Fruit fly (Drosophila melanogaster) whole organism, wandering third instar larva: ENCODE data around the gene dnd.

Experiments used
- Abd-B ChIP-seq: fragments of >200 bp; optimal IDR thresholded peaks from 2 replicates; lab custom pipeline; 2017; ENCODE audit warnings: missing biosample characterization, missing genetic modification characterization
- CG32264 ChIP-seq: fragments of 200-800 bp; sonication (Bioruptor generic); optimal IDR thresholded peaks from 2 replicates; lab custom pipeline; 2016; ENCODE audit warnings: missing biosample characterization, missing genetic modification characterization
- CG9705 ChIP-seq: fragments of 200-800 bp; sonication (Bioruptor generic); optimal IDR thresholded peaks from 2 replicates; lab custom pipeline; 2018; ENCODE audit warnings: missing biosample characterization, mild to moderate bottlenecking, missing genetic modification characterization
- CrebA ChIP-seq: fragments of 200-800 bp; sonication (Bioruptor generic); optimal IDR thresholded peaks from 2 replicates; lab custom pipeline; 2016; ENCODE audit warnings: missing biosample characterization, mild to moderate bottlenecking, missing genetic modification characterization, borderline replicate concordance
- Dfd ChIP-seq: fragments of >200 bp; optimal IDR thresholded peaks from 2 replicates; lab custom pipeline; 2017; ENCODE audit warnings: missing biosample characterization, missing genetic modification characterization
- GATAd ChIP-seq: sonication (Bioruptor generic); optimal IDR thresholded peaks from 2 replicates; lab custom pipeline; 2016; ENCODE audit warnings: missing biosample characterization, missing genetic modification characterization
- HLH106 ChIP-seq: fragments of 200-800 bp; optimal IDR thresholded peaks from 3 replicates; lab custom pipeline; 2019; ENCODE audit warnings: missing biosample characterization, mild to moderate bottlenecking, missing genetic modification characterization, moderate library complexity
- Hnf4 ChIP-seq: fragments of 200-800 bp; sonication (Bioruptor generic); optimal IDR thresholded peaks from 2 replicates; lab custom pipeline; 2016; ENCODE audit warnings: missing biosample characterization, mild to moderate bottlenecking, missing genetic modification characterization
- Hr78 ChIP-seq: fragments of >200 bp; optimal IDR thresholded peaks from 2 replicates; lab custom pipeline; 2017; ENCODE audit warnings: missing biosample characterization, missing genetic modification characterization
- Hr83 ChIP-seq: fragments of 200-300 bp; sonication (Bioruptor generic); optimal IDR thresholded peaks from 2 replicates; lab custom pipeline; 2016; ENCODE audit warnings: missing biosample characterization, mild to moderate bottlenecking, missing genetic modification characterization, moderate library complexity; ENCODE audit not compliant: poor library complexity, severe bottlenecking
- Jra ChIP-seq: sonication (Bioruptor generic); optimal IDR thresholded peaks from 2 replicates; lab custom pipeline; 2016; ENCODE audit warnings: missing biosample characterization, missing genetic modification characterization
- Mio ChIP-seq: sonication (Bioruptor generic); optimal IDR thresholded peaks from 2 replicates; lab custom pipeline; 2016; ENCODE audit warnings: missing biosample characterization, missing genetic modification characterization
- Myc ChIP-seq: fragments of >200 bp; optimal IDR thresholded peaks from 2 replicates; lab custom pipeline; 2017
- N ChIP-seq: fragments of >200 bp; optimal IDR thresholded peaks from 2 replicates; lab custom pipeline; 2018; ENCODE audit warnings: missing biosample characterization, missing external identifiers, missing genetic modification characterization
- OdsH ChIP-seq: fragments of 200-800 bp; sonication (Bioruptor generic); optimal IDR thresholded peaks from 2 replicates; lab custom pipeline; 2016; ENCODE audit warnings: missing biosample characterization, mild to moderate bottlenecking, missing genetic modification characterization
- Rel ChIP-seq, 2 experiments: fragments of 200-800 bp; sonication (Bioruptor generic) in 1 of 2; optimal IDR thresholded peaks; 2 replicates in 1 of 2; 3 replicates in 1 of 2; lab custom pipeline; 2016 to 2019; ENCODE audit warnings: mild to moderate bottlenecking in 2 of 2, missing biosample characterization in 2 of 2, missing genetic modification characterization in 2 of 2, moderate library complexity in 1 of 2
- Sp1 ChIP-seq: fragments of 200-800 bp; sonication (Bioruptor generic); optimal IDR thresholded peaks from 3 replicates; lab custom pipeline; 2019; ENCODE audit warnings: missing biosample characterization, mild to moderate bottlenecking, missing genetic modification characterization, moderate library complexity
- br ChIP-seq: fragments of 200-800 bp; sonication (Bioruptor generic); optimal IDR thresholded peaks from 2 replicates; lab custom pipeline; 2016; ENCODE audit warnings: missing biosample characterization, missing genetic modification characterization
- dl ChIP-seq, 2 experiments: fragments of 175-275, 200-275 bp in 1 of 2; fragments of 200-275 bp in 1 of 2; sonication (Bioruptor generic); optimal IDR thresholded peaks; lab custom pipeline; 2018; ENCODE audit warnings: mild to moderate bottlenecking in 2 of 2, missing biosample characterization in 2 of 2, missing genetic modification characterization in 2 of 2, moderate library complexity in 2 of 2; ENCODE audit not compliant: partially characterized antibody in 2 of 2, insufficient read depth in 1 of 2
- dmrt93B ChIP-seq: fragments of 200-800 bp; sonication (Bioruptor generic); optimal IDR thresholded peaks from 2 replicates; lab custom pipeline; 2018; ENCODE audit warnings: missing biosample characterization, mild to moderate bottlenecking, missing genetic modification characterization
- dsf ChIP-seq: sonication (Bioruptor generic); optimal IDR thresholded peaks from 2 replicates; lab custom pipeline; 2016; ENCODE audit warnings: missing biosample characterization, missing genetic modification characterization, borderline replicate concordance
- ey ChIP-seq: fragments of 200-800 bp; sonication (Bioruptor generic); optimal IDR thresholded peaks from 2 replicates; lab custom pipeline; 2016; ENCODE audit warnings: missing biosample characterization, missing genetic modification characterization
- foxo ChIP-seq, 2 experiments: fragments of 200-800 bp; sonication (Bioruptor generic); optimal IDR thresholded peaks; 2 replicates in 1 of 2; 3 replicates in 1 of 2; lab custom pipeline; 2016 to 2017; ENCODE audit warnings: missing biosample characterization in 2 of 2, missing genetic modification characterization in 2 of 2
- fru ChIP-seq: fragments of 200-800 bp; sonication (Bioruptor generic); optimal IDR thresholded peaks from 3 replicates; lab custom pipeline; 2016; ENCODE audit warnings: missing biosample characterization, mild to moderate bottlenecking, missing genetic modification characterization
- h ChIP-seq: fragments of 200-800 bp; sonication (Bioruptor generic); optimal IDR thresholded peaks from 3 replicates; lab custom pipeline; 2016; ENCODE audit warnings: missing biosample characterization, mild to moderate bottlenecking, missing genetic modification characterization
- jim ChIP-seq: fragments of 175-275, 200-325 bp; sonication (Bioruptor generic); optimal IDR thresholded peaks from 2 replicates; lab custom pipeline; 2016; ENCODE audit warnings: missing biosample characterization, mild to moderate bottlenecking, missing genetic modification characterization
- lola ChIP-seq: fragments of >200 bp; optimal IDR thresholded peaks from 2 replicates; lab custom pipeline; 2017; ENCODE audit warnings: missing biosample characterization, missing genetic modification characterization
- pan ChIP-seq: fragments of >200 bp; optimal IDR thresholded peaks from 2 replicates; lab custom pipeline; 2017
- psq ChIP-seq: fragments of 200-800 bp; sonication (Bioruptor generic); optimal IDR thresholded peaks from 3 replicates; lab custom pipeline; 2017; ENCODE audit warnings: missing biosample characterization, mild to moderate bottlenecking, missing genetic modification characterization, moderate library complexity
- rgr ChIP-seq: fragments of 200-800 bp; sonication (Bioruptor generic); optimal IDR thresholded peaks from 3 replicates; lab custom pipeline; 2016; ENCODE audit warnings: missing biosample characterization, mild to moderate bottlenecking, missing genetic modification characterization
- sage ChIP-seq: fragments of 200-800 bp; sonication (Bioruptor generic); optimal IDR thresholded peaks from 2 replicates; lab custom pipeline; 2016; ENCODE audit warnings: missing biosample characterization, mild to moderate bottlenecking, missing genetic modification characterization
- sv ChIP-seq: fragments of 200-800 bp; sonication (Bioruptor generic); optimal IDR thresholded peaks from 3 replicates; lab custom pipeline; 2016; ENCODE audit warnings: missing biosample characterization, missing genetic modification characterization
- tai ChIP-seq: sonication (Bioruptor generic); optimal IDR thresholded peaks from 2 replicates; lab custom pipeline; 2016; ENCODE audit warnings: missing biosample characterization, missing genetic modification characterization
- usp ChIP-seq: fragments of >200 bp; optimal IDR thresholded peaks from 2 replicates; lab custom pipeline; 2017; ENCODE audit warnings: missing biosample characterization, missing genetic modification characterization
- woc ChIP-seq: sonication (Bioruptor generic); optimal IDR thresholded peaks from 2 replicates; lab custom pipeline; 2016; ENCODE audit warnings: missing biosample characterization, mild to moderate bottlenecking, missing genetic modification characterization

dnd gene

DNA sequence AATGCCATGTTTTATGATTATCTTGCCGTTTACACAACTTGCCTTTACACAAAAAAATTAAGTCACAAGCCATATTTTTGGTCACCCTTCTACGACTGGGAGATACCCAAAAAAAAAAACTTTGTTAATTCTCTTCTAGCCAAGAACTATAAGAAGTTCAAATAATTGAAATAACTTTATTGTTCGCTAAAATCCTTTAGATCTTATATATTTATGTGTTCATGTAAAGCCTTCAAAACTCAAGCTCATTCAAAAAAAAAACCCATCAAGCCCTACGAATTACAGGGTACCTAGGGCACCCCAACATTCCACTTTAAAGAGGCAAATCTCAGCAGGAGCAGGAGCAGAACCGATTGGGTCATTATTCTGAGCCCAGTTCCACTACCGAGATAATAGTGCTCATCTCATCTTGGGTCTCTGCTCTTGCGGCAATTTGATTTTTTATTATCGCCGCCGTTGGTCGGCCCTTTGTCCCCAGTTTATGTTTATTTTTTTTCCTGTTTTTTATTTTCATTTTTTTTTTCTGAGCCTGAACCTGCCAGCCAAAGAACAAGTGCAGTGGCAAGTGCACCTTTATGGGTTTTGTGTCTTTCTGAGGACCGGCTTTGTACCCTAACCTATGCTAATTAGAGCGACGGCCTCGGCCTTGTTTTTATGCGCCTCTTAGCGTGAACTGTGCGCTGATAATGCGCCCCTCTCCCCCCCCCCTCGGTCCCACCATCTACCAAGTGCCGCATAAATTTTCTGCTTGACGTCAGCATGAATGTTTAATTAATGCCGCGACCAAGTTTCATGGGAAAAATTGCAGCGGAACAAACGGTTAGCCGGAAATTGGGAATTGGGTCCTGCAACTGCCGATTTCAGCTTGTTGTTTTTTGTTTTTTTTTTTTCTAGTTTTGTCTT, 45.4 kb downstream of the dnd start:
- TF ChIP-seq GATAd, result no peak
- TF ChIP-seq Dfd, result no peak
- TF ChIP-seq foxo (GFP tag; optimal IDR thresholded peaks at IDR 0.05; lab: Kevin White, UChicago), result peak in 1 of 2 experiments; percentile 0
- TF ChIP-seq dsf (GFP tag; lab: Kevin White, UChicago), result no peak

DNA sequence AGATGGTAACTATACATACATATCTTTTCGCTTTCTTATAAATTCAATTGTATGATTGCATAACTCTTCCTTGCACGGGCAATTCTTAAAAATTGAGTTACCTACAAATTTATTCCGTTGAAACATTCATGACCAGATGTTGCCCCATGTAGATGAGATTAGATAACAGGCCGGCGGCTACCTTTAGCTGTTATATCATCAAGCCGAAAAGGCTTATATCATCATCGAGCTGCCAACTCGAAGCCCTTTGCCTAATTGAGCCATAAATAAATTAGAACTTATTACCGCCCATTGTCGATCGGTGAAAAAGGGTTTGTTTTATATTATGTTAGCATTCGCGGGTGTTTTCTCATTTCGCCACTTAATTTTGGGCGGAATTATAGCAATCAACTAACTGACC, 46.7 kb downstream of the dnd start:
- TF ChIP-seq rgr (GFP tag; lab: Kevin White, UChicago), result no peak
- no peak for TF ChIP-seq lola (GFP tag; lab: Kevin White, UChicago)
- no peak for TF ChIP-seq jim
- TF ChIP-seq CG32264 (GFP tag; lab: Kevin White, UChicago), result no peak
- TF ChIP-seq usp (GFP tag; lab: Kevin White, UChicago), result no peak
- TF ChIP-seq dsf (GFP tag; lab: Kevin White, UChicago), result no peak
- TF ChIP-seq Hnf4 (GFP tag; lab: Kevin White, UChicago), result no peak
- no peak for TF ChIP-seq Jra (GFP tag; lab: Kevin White, UChicago)

- TF ChIP-seq OdsH (peak; percentile 19), HLH106 (peak; percentile 64), jim (no peak), woc (GFP tag; lab: Kevin White, UChicago) (no peak), pan (lab: Kevin White, UChicago) (no peak), lola (GFP tag; lab: Kevin White, UChicago) (no peak), Hr83 (GFP tag; lab: Kevin White, UChicago) (no peak), psq (peak; percentile 4), rgr (GFP tag; lab: Kevin White, UChicago) (peak; percentile 32), ey (GFP tag; lab: Kevin White, UChicago) (no peak), h (GFP tag; lab: Kevin White, UChicago) (no peak), foxo (GFP tag; optimal IDR thresholded peaks at IDR 0.05; lab: Kevin White, UChicago) (peak in 1 of 2 experiments; percentile 42), Mio (GFP tag; lab: Kevin White, UChicago) (no peak), Hnf4 (GFP tag; lab: Kevin White, UChicago) (peak; percentile 27), CG32264 (GFP tag; lab: Kevin White, UChicago) (no peak), sage (no peak), fru (GFP tag; lab: Kevin White, UChicago) (no peak), Sp1 (GFP tag; lab: Kevin White, UChicago) (peak; percentile 70), Dfd (no peak), Jra (GFP tag; lab: Kevin White, UChicago) (no peak), br (no peak)
Observed at dm6 chr3R:21839636-21840035, 47.5 kb downstream of the dnd start.

DNA sequence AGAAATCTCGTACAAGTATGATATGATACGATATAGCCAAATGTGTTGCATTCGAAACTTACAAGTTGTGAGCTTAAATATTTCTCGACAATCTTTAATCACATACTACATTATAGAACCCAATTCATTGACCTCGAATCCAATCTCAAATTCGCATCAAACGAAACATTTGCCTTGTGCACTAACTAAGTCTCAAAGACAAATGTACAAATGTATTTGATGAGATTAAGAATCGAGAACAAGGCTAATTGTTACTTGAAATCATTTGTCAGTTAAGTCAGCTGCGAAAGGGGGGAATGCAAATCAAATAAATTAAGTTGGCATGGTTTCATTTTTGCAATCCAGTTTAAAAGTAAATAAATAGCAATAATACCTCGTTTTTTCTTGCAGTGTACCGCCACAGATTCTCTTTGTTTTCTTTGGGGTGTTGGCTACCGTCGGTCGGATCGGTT, 48.6 kb downstream of the dnd start:
- peak; percentile 73 for TF ChIP-seq Jra (GFP tag; lab: Kevin White, UChicago)
- TF ChIP-seq Rel (GFP tag; optimal IDR thresholded peaks at IDR 0.05; lab: Kevin White, UChicago), result peak; percentile 26
- no peak for TF ChIP-seq Rel (tag; optimal IDR thresholded peaks at IDR 0.05; lab: Kevin White, UChicago)
- peak; percentile 58 for TF ChIP-seq CG9705 (GFP tag; lab: Kevin White, UChicago)
- peak; percentile 80 for TF ChIP-seq OdsH
- TF ChIP-seq CG32264 (GFP tag; lab: Kevin White, UChicago), result peak; percentile 29
- TF ChIP-seq Mio (GFP tag; lab: Kevin White, UChicago), result no peak
- no peak for TF ChIP-seq Dfd
- no peak for TF ChIP-seq dl (GFP tag; optimal IDR thresholded peaks at IDR 0.05; lab: Kevin White, UChicago; ENCODE audit: insufficient read depth in 1 of 2, partially characterized antibody in 2 of 2)
- TF ChIP-seq dsf (GFP tag; lab: Kevin White, UChicago), result peak; percentile 20
- TF ChIP-seq sage, result peak; percentile 23
- peak; percentile 85 for TF ChIP-seq h (GFP tag; lab: Kevin White, UChicago)
- peak; percentile 90 for TF ChIP-seq fru (GFP tag; lab: Kevin White, UChicago)
- TF ChIP-seq rgr (GFP tag; lab: Kevin White, UChicago), result peak; percentile 83
- TF ChIP-seq sv (GFP tag; lab: Kevin White, UChicago), result no peak
- peak; percentile 88 for TF ChIP-seq ey (GFP tag; lab: Kevin White, UChicago)
- TF ChIP-seq br, result peak; percentile 82
- no peak for TF ChIP-seq N (GFP tag; lab: Kevin White, UChicago)
- TF ChIP-seq Hr78 (GFP tag; lab: Kevin White, UChicago), result no peak
- TF ChIP-seq Hnf4 (GFP tag; lab: Kevin White, UChicago), result peak; percentile 71
- no peak for TF ChIP-seq CrebA
- no peak for TF ChIP-seq usp (GFP tag; lab: Kevin White, UChicago)
- TF ChIP-seq dmrt93B (GFP tag; lab: Kevin White, UChicago), result peak; percentile 66
- no peak for TF ChIP-seq Abd-B
- TF ChIP-seq foxo (GFP tag; optimal IDR thresholded peaks at IDR 0.05; lab: Kevin White, UChicago), result peak; percentile 48 to 88
- TF ChIP-seq woc (GFP tag; lab: Kevin White, UChicago), result peak; percentile 84
- no peak for TF ChIP-seq Hr83 (GFP tag; lab: Kevin White, UChicago)
- TF ChIP-seq tai (GFP tag; lab: Kevin White, UChicago), result peak; percentile 78
- TF ChIP-seq Myc (lab: Kevin White, UChicago), result no peak
- peak; percentile 89 for TF ChIP-seq Sp1 (GFP tag; lab: Kevin White, UChicago)
- TF ChIP-seq jim, result no peak
- peak; percentile 79 for TF ChIP-seq HLH106
- TF ChIP-seq GATAd, result no peak
- peak; percentile 73 for TF ChIP-seq psq
- no peak for TF ChIP-seq pan (lab: Kevin White, UChicago)
